Fruit fly (Drosophila melanogaster) Kc167 (cell line): ENCODE results near the gene CG15406.

ENCODE experiments used
- h ChIP-seq: fragments of >200 bp; optimal IDR thresholded peaks from 3 replicates; lab custom pipeline; 2018; ENCODE audit warnings: missing external identifiers
- psq ChIP-seq: fragments of >200 bp; optimal IDR thresholded peaks from 2 replicates; lab custom pipeline; 2017; ENCODE audit warnings: missing external identifiers
- ttk ChIP-seq: sonication (Bioruptor generic); optimal IDR thresholded peaks from 2 replicates; lab custom pipeline; 2017; ENCODE audit warnings: missing external identifiers

- TF ChIP-seq psq (lab: Kevin White, UChicago): no peak
- no peak for TF ChIP-seq h (lab: Kevin White, UChicago)
- no peak for TF ChIP-seq ttk (lab: Kevin White, UChicago)
Observed at dm6 chr2L:3354642-3355380, 45.8 kb downstream of the CG15406 start, which contains the start of gene E23.
